Worm (Caenorhabditis elegans) whole organism, midembryonic: Measurements from ENCODE around the gene sre-30.

ENCODE experiments used
- flt-1 ChIP-seq: fragments of 200-800 bp; sonication (Bioruptor generic); IDR thresholded peaks from 2 replicates; pipeline ENCODE4 v1.3.6; 2022; ENCODE audit warnings: missing genetic modification characterization, missing compliant biosample characterization
- klf-2 ChIP-seq: fragments of 200-800 bp; sonication (Bioruptor generic); conservative IDR thresholded peaks from 2 replicates; pipeline ENCODE4 v1.3.6; 2022; ENCODE audit warnings: missing genetic modification reagents, missing genetic modification characterization, missing compliant biosample characterization
- med-1 ChIP-seq: sonication (generic microtip); optimal IDR thresholded peaks from 2 replicates; lab custom pipeline; 2017; ENCODE audit warnings: missing genetic modification characterization, mild to moderate bottlenecking, missing compliant biosample characterization, antibody characterized with exemption, missing genetic modification reagents; ENCODE audit not compliant: insufficient read depth
- tab-1 ChIP-seq: fragments of 200-800 bp; sonication (Bioruptor generic); IDR thresholded peaks from 2 replicates; pipeline ENCODE4 v1.3.6; 2022; ENCODE audit warnings: missing genetic modification characterization, missing compliant biosample characterization
- ztf-23 ChIP-seq: fragments of 200-800 bp; sonication (Bioruptor generic); IDR thresholded peaks from 2 replicates; pipeline ENCODE4 v1.3.6; 2022; ENCODE audit warnings: missing genetic modification reagents, missing genetic modification characterization, missing compliant biosample characterization

ce11 chrII:12379430-12379829 is 26.9 kb downstream of the sre-30 start, which contains the start of gene marc-5:
- TF ChIP-seq ztf-23 (GFP tag; lab: Robert Waterston, UW): no peak
- no peak for TF ChIP-seq med-1 (GFP tag; lab: Kevin White, UChicago)
- TF ChIP-seq klf-2 (GFP tag; lab: Robert Waterston, UW): no peak
- TF ChIP-seq tab-1 (GFP tag; lab: Robert Waterston, UW): no peak
- no peak for TF ChIP-seq flt-1 (GFP tag; lab: Robert Waterston, UW)
